Worm (Caenorhabditis elegans): ENCODE data around the gene clec-82.

- no peak for TF ChIP-seq ztf-16 (tag; optimal IDR thresholded peaks at IDR 0.05)
- no peak for TF ChIP-seq pat-9 (tag; optimal IDR thresholded peaks at IDR 0.05)
These were observed 17.7 kb downstream of the clec-82 start, which contains the start of gene Y54G2A.49 for ce11 chrIV:2853164-2853563.

Data from whole organism, late embryonic.